Worm (Caenorhabditis elegans): ENCODE measurements around the gene nlp-80.

Gene nlp-80

DNA sequence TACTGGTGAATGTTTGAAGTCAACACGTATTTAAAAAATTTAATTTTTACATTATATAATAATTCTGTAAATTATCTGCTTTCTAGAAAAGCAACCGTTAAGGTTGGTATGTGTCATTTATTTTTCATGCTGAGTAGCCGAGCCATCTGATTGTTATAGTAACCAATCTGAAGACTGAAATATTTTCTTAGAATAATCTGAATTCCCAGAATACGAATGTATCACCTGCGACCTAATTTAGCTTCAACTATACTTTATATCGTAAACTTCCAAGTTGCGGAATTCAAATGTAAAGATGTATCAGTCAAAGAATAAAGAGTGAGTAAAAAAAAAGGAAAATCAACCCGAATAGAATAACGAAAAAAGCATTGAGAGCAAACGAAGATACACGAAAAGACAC lies 32.2 kb downstream of the nlp-80 start:
- TF ChIP-seq lin-14 (GFP tag; optimal IDR thresholded peaks at IDR 0.05) (no peak), nhr-47 (tag; optimal IDR thresholded peaks at IDR 0.05) (peak; percentile 34), alr-1 (tag; optimal IDR thresholded peaks at IDR 0.05; ENCODE audit: borderline replicate concordance) (no peak), fkh-8 (tag; optimal IDR thresholded peaks at IDR 0.05) (peak; percentile 47), unc-98 (GFP tag; IDR thresholded peaks at IDR 0.05) (no peak), lin-15B (tag; optimal IDR thresholded peaks at IDR 0.05) (no peak), sup-37 (GFP tag; optimal IDR thresholded peaks at IDR 0.05) (no peak), hlh-4 (tag; optimal IDR thresholded peaks at IDR 0.05) (peak; percentile 94), nhr-71 (tag; optimal IDR thresholded peaks at IDR 0.05) (peak; percentile 42), rnt-1 (tag; optimal IDR thresholded peaks at IDR 0.05) (no peak), pax-3 (tag; optimal IDR thresholded peaks at IDR 0.05) (no peak), C34B4.2 (tag; optimal IDR thresholded peaks at IDR 0.05) (no peak), jun-1 (tag; optimal IDR thresholded peaks at IDR 0.05) (no peak), dpl-1 (GFP tag; optimal IDR thresholded peaks at IDR 0.05) (no peak), elt-2 (tag; optimal IDR thresholded peaks at IDR 0.05) (no peak), fkh-4 (tag; optimal IDR thresholded peaks at IDR 0.05; ENCODE audit: borderline replicate concordance) (no peak), fkh-10 (GFP tag; optimal IDR thresholded peaks at IDR 0.05) (peak; percentile 2), irx-1 (tag; optimal IDR thresholded peaks at IDR 0.05) (no peak), aha-1 (tag; optimal IDR thresholded peaks at IDR 0.05) (no peak), ama-1 (optimal IDR thresholded peaks at IDR 0.05) (no peak), pag-3 (tag; optimal IDR thresholded peaks at IDR 0.05; ENCODE audit: borderline replicate concordance, insufficient read depth) (no peak), zip-4 (GFP tag; optimal IDR thresholded peaks at IDR 0.05) (no peak), ceh-8 (GFP tag; optimal IDR thresholded peaks at IDR 0.05) (no peak), ces-1 (GFP tag; optimal IDR thresholded peaks at IDR 0.05) (no peak), ets-5 (GFP tag; IDR thresholded peaks at IDR 0.05) (no peak), lin-39 (tag; optimal IDR thresholded peaks at IDR 0.05) (no peak)

DNA sequence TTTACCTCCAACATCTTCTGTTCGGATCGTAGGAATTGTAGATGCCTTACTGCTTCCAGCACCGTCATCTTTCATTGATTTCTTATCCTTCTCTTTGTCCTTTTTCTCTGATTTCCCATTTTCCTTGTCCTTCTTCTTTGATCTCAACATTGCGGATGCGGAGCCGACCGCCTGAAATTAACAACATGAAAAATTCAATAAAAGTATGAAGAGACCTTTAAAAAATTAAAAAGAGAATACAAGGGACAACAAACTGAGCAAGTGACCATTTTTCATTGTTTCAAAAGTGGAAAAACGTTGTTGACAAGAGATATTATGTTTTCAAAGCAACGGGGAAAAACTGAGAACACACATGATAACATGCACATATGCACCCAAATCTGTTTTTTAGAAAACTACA lies 34.7 kb downstream of the nlp-80 start:
- no peak for TF ChIP-seq ceh-90 (tag; optimal IDR thresholded peaks at IDR 0.05)
- TF ChIP-seq tlp-1 (tag; optimal IDR thresholded peaks at IDR 0.05), result no peak
- TF ChIP-seq isw-1 (GFP tag; IDR thresholded peaks at IDR 0.05), result no peak
- TF ChIP-seq aly-2 (tag; optimal IDR thresholded peaks at IDR 0.05), result no peak
- TF ChIP-seq nhr-47 (tag; optimal IDR thresholded peaks at IDR 0.05), result no peak
- no peak for TF ChIP-seq nhr-76 (tag; optimal IDR thresholded peaks at IDR 0.05)

DNA sequence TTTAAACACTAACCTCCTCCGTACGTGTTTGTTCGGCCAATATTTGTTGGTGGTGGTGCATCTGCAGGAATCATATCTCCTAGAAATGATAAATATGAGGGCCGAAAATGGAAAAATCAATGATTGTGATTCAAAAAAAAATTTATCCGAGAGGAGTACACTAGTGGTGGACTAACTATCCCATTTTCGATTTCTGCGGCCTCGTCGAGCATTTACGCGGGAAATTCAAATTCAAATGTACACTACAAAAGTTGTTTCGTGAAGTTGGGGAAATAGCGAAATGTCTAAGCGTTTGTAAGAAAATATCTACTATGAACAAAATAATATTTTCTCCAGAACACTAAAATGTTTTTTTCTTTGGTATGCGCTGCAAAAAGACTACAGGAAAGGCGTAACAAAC lies 36.1 kb downstream of the nlp-80 start:
- TF ChIP-seq nhr-20 (tag; optimal IDR thresholded peaks at IDR 0.05), result peak; percentile 81
- no peak for TF ChIP-seq sptf-1 (tag; optimal IDR thresholded peaks at IDR 0.05)
- TF ChIP-seq fos-1 (tag; optimal IDR thresholded peaks at IDR 0.05), result peak; percentile 16
- TF ChIP-seq ztf-11 (tag; optimal IDR thresholded peaks at IDR 0.05), result peak in 1 of 2 experiments; percentile 90
- TF ChIP-seq nhr-76 (tag; optimal IDR thresholded peaks at IDR 0.05), result no peak
- TF ChIP-seq sup-37 (GFP tag; optimal IDR thresholded peaks at IDR 0.05), result peak; percentile 45
- peak; percentile 93 to 97 for TF ChIP-seq lin-35 (GFP tag; optimal IDR thresholded peaks at IDR 0.05)
- no peak for TF ChIP-seq nhr-237 (tag; optimal IDR thresholded peaks at IDR 0.05)
- TF ChIP-seq ceh-88 (GFP tag; IDR thresholded peaks at IDR 0.05), result no peak
- TF ChIP-seq blmp-1 (tag; optimal IDR thresholded peaks at IDR 0.05), result peak; percentile 67
- no peak for TF ChIP-seq vab-15 (tag; optimal IDR thresholded peaks at IDR 0.05)
- TF ChIP-seq aha-1 (tag; optimal IDR thresholded peaks at IDR 0.05), result no peak
- no peak for TF ChIP-seq zag-1 (tag; optimal IDR thresholded peaks at IDR 0.05)
- TF ChIP-seq xbp-1 (tag; optimal IDR thresholded peaks at IDR 0.05), result peak; percentile 80
- peak; percentile 52 for TF ChIP-seq C16A3.4 (tag; optimal IDR thresholded peaks at IDR 0.05)
- peak; percentile 38 for TF ChIP-seq lin-14 (GFP tag; optimal IDR thresholded peaks at IDR 0.05)
- TF ChIP-seq unc-98 (GFP tag; IDR thresholded peaks at IDR 0.05), result peak; percentile 46; the same call in 1 of the 2 replicates
- TF ChIP-seq ceh-82 (tag; optimal IDR thresholded peaks at IDR 0.05), result peak; percentile 14 to 53 (median 18)
- no peak for TF ChIP-seq ceh-63 (GFP tag; optimal IDR thresholded peaks at IDR 0.05)
- no peak for TF ChIP-seq unc-62 (GFP tag; optimal IDR thresholded peaks at IDR 0.05)
- no peak for TF ChIP-seq nhr-28 (tag; optimal IDR thresholded peaks at IDR 0.05)
- TF ChIP-seq nhr-84 (tag; optimal IDR thresholded peaks at IDR 0.05), result no peak
- TF ChIP-seq ceh-90 (tag; optimal IDR thresholded peaks at IDR 0.05), result peak; percentile 90
- no peak for TF ChIP-seq aly-2 (tag; optimal IDR thresholded peaks at IDR 0.05)
- TF ChIP-seq C04F5.9 (tag; optimal IDR thresholded peaks at IDR 0.05), result peak; percentile 72
- TF ChIP-seq grh-1 (GFP tag; IDR thresholded peaks at IDR 0.05), result peak; percentile 62
- no peak for TF ChIP-seq C34B4.2 (tag; optimal IDR thresholded peaks at IDR 0.05)
- peak; percentile 63 for TF ChIP-seq elt-2 (tag; optimal IDR thresholded peaks at IDR 0.05)

Data from whole organism, L1 larva.